Worm (Caenorhabditis elegans) whole organism, L4/young adult: ENCODE results near the gene T24B8.4.

Source experiments
- W03F9.2 ChIP-seq: fragments of 150-350 bp; optimal IDR thresholded peaks from 2 replicates; lab custom pipeline; 2014; ENCODE audit warnings: missing biosample characterization, missing genetic modification characterization
- dao-5 ChIP-seq: sonication (generic microtip); optimal IDR thresholded peaks from 2 replicates; lab custom pipeline; 2016; ENCODE audit warnings: missing genotype, missing genetic modification characterization, moderate library complexity, missing compliant biosample characterization
- him-1 ChIP-seq: sonication (generic microtip); optimal IDR thresholded peaks from 2 replicates; lab custom pipeline; 2016; ENCODE audit warnings: missing genotype, missing genetic modification reagents, missing genetic modification characterization, missing compliant biosample characterization

The T24B8.4 gene

DNA sequence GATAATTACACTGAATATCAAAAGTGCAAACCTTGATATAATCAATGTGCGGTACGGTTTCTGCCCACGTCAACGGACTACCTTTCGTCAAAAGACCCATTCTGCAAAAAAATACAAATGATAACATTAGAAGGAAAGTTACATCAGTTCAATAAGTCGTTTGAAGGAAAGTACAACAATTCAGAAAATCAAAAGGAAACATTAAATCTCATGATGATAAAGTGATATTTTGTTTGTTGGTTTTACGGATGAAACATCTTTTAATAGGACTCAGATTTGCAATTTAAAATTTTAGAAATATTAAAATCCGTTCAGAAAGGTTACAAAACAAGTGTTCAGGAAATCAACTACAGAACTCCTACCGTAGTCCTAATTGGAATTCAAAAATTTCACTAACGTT, 32.4 kb downstream of the T24B8.4 start, which contains the start of gene gcs-1:
Gene gcs-1 (minus strand): TSS at position 101 of the 400 bp plus-strand sequence.
- TF ChIP-seq him-1 (tag; lab: Kevin White, UChicago) = no peak
- no peak for TF ChIP-seq dao-5 (tag; lab: Kevin White, UChicago)
- no peak for TF ChIP-seq W03F9.2 (tag; lab: Kevin White, UChicago)

- no peak for TF ChIP-seq him-1 (tag; lab: Kevin White, UChicago)
Observed at ce11 chrII:9033034-9033433, 37.6 kb downstream of the T24B8.4 start.

DNA sequence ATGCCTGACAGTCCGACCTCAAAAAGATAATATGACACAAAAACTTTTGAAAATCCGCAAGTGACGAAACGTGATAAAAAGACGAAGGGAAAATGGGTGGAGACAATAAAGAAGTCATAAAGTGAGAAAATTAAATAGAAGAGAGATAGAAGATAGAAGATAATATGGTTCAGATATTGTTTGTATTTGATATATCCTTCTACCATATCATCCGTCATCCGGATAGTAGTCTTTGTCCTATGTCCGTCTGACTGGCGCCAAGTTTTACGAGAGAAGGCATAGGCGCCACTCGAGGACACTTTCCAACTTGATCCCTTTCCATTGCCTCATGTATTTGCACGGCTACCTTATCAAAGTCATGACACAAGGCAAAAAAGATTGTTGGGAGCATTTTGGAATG, 38.7 kb downstream of the T24B8.4 start:
- no peak for TF ChIP-seq him-1 (tag; lab: Kevin White, UChicago)
- TF ChIP-seq W03F9.2 (tag; lab: Kevin White, UChicago) = no peak
- TF ChIP-seq dao-5 (tag; lab: Kevin White, UChicago) = no peak

ce11 chrII:9029218-9029672, 41.4 kb downstream of the T24B8.4 start, which contains the start of gene F37B12.1:
TSS of gene F37B12.1 (minus strand) at chrII:9029268.
- no peak for TF ChIP-seq W03F9.2 (tag; lab: Kevin White, UChicago)

- no peak for TF ChIP-seq W03F9.2 (tag; lab: Kevin White, UChicago)
- no peak for TF ChIP-seq him-1 (tag; lab: Kevin White, UChicago)
- no peak for TF ChIP-seq dao-5 (tag; lab: Kevin White, UChicago)
Observed at ce11 chrII:9028096-9028495, 42.5 kb downstream of the T24B8.4 start.

DNA sequence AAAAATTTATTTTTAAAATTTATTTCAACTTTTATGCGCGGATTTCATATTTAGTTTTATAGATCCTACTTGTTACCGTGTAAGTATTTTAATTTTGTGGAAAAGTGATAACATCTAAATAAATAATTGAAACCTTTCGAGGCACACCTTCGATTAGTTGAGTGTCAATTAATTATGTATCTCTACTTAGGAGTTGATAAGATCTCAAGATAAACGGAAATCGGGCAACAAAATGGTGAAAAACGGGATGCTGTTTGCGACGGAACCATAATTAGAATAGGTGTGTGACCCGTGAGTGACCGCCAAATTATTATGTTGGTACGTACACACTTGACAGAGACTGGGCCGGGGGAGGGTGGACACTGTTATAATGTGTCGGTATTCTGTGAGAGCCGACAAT, 44.3 kb downstream of the T24B8.4 start:
- TF ChIP-seq dao-5 (tag; lab: Kevin White, UChicago) = no peak

DNA sequence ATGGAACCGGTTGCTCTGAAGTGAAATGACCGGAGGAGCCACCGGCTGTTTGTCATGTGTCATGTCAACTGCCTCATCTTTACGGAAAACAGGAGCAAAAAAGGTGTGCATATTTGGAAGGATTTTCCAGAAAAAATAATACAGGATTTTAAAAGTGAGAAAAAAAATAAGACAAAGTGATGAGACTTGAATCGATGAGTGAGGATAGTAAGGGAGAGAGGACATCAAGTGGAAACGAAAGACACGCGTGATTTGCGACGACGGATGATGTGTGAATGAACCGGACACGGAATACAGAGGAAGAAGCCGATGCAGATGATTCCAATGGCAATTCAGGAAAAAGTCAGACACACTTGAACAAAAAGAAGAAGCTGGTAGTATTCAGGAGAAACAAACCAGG, 46.3 kb downstream of the T24B8.4 start:
- TF ChIP-seq W03F9.2 (tag; lab: Kevin White, UChicago) (no peak), him-1 (tag; lab: Kevin White, UChicago) (no peak), dao-5 (tag; lab: Kevin White, UChicago) (no peak)

DNA sequence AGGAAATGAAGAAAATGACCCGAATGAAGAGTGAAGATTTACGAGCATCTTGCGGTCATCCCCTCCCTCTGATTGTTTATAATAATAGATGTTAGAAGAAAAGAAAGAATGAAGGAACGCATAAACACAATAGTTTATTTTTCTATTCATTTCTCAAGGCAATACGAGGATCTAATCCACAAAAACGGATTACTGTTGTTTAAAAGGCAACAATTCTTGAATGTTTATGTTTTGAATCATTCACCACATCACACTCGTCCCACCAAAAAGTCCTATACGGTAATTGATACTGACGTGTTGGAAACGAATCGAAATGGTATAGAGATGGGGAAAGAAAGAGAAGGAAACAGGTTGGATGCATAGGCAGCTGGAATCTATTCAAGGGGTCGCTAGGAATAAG, 49.0 kb downstream of the T24B8.4 start:
- TF ChIP-seq him-1 (tag; lab: Kevin White, UChicago) (no peak), dao-5 (tag; lab: Kevin White, UChicago) (no peak), W03F9.2 (tag; lab: Kevin White, UChicago) (no peak)

ce11 chrII:9019704-9020103, 50.9 kb downstream of the T24B8.4 start, which contains the start of gene dep-1:
TSS of gene dep-1 (minus strand) at chrII:9019798.
- no peak for TF ChIP-seq dao-5 (tag; lab: Kevin White, UChicago)
- TF ChIP-seq W03F9.2 (tag; lab: Kevin White, UChicago) = no peak
- no peak for TF ChIP-seq him-1 (tag; lab: Kevin White, UChicago)

DNA sequence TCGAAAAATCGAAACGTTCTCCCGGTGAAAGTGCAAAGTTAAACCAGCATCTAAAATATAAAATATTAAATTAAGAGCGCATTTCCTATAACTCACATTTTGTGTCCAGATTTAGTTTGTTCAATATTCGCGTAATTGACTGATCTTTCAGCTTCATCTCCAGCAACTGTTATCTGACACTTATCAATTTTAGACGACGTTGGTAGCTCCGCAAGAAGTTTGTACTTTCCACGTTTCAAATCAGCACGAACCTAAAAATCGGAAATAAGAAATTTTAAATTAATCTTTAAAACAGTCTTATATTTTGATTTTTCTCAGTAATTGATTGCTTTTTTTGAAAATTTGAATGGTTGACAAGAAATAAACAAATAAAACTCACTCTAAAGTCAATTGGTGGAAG, 53.0 kb downstream of the T24B8.4 start:
- TF ChIP-seq him-1 (tag; lab: Kevin White, UChicago) = no peak
- TF ChIP-seq dao-5 (tag; lab: Kevin White, UChicago) = no peak
- TF ChIP-seq W03F9.2 (tag; lab: Kevin White, UChicago) = no peak

DNA sequence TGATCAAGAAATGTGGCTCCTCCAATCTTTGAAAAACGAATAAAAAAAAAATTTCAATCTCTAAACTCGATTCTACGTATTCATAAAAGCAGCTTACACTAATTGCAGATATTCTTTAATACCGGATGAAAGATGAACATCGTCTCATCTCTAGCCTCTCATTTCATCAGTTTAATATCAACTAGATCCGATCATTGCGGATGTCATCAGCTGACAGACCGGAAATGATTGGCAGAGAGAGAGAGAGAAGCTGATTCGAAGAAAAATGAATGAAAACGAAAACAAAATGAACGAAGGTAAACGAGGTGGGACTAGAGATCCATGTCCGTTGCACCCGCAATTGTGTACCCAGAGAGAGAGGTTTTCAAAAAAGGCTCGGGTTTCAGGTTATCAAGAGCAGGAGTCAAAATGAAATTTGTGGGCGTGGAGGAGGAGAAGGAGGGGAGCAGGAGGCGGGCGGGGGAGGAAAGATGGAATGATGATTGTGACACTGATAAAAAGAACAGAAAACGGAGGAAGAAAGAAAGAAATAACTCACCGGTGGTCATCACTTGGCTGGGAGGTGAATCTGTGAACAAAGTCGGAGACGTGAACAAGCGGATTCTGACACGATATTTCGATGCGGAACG, 55.6 kb downstream of the T24B8.4 start:
- TF ChIP-seq W03F9.2 (tag; lab: Kevin White, UChicago) (no peak), dao-5 (tag; lab: Kevin White, UChicago) (no peak), him-1 (tag; lab: Kevin White, UChicago) (no peak)

- no peak for TF ChIP-seq him-1 (tag; lab: Kevin White, UChicago)
- no peak for TF ChIP-seq W03F9.2 (tag; lab: Kevin White, UChicago)
- TF ChIP-seq dao-5 (tag; lab: Kevin White, UChicago) = no peak
Observed at ce11 chrII:9014188-9014587, 56.5 kb downstream of the T24B8.4 start.
